Worm (Caenorhabditis elegans): ENCODE results near the gene rpia-1.

DNA sequence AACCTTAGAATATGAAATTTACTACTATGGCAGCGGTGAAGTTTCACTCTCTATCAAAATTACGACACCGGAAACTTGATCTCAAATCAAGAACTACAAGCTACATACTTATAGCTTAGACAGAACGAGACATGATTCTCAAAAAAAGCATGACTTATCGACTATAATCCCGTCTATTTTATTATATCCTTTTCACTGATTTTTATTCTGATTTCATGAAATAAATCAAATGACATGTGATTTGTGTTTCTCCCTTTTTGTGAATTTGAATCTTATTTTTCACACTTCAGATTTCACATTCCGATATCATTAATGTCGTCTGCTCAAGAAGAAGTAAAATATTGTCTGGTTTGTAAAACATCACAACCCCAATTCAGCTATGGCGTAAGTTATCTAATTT lies 22.9 kb upstream of the rpia-1 start, which contains the start of gene ZK418.11:
- TF ChIP-seq nhr-76 (tag; optimal IDR thresholded peaks at IDR 0.05) (no peak), tbx-8 (GFP tag; optimal IDR thresholded peaks at IDR 0.05) (no peak), snpc-4 (tag; optimal IDR thresholded peaks at IDR 0.05) (no peak)
